Fruit fly (Drosophila melanogaster) whole organism, embryonic: ENCODE measurements around the gene CG32320.

ENCODE experiments used
- Aef1 ChIP-seq: fragments of 200-800 bp; sonication (Bioruptor generic); IDR thresholded peaks from 3 replicates; pipeline ENCODE4 v1.3.6; 2022; ENCODE audit warnings: missing biosample characterization, missing genetic modification characterization
- Blimp-1 ChIP-seq: fragments of 200-800 bp; sonication (Bioruptor generic); optimal IDR thresholded peaks from 3 replicates; lab custom pipeline; 2018; ENCODE audit warnings: missing biosample characterization, missing genetic modification characterization, mild to moderate bottlenecking, moderate library complexity, missing genetic modification reagents
- CG11560 ChIP-seq: fragments of 200-800 bp; sonication (Bioruptor generic); IDR thresholded peaks from 3 replicates; pipeline ENCODE4 v1.3.6; 2022; ENCODE audit warnings: missing biosample characterization, missing genetic modification characterization
- CG12071 ChIP-seq: fragments of 200-800 bp; sonication (Bioruptor generic); optimal IDR thresholded peaks from 3 replicates; lab custom pipeline; 2018; ENCODE audit warnings: missing biosample characterization, mild to moderate bottlenecking, missing genetic modification characterization
- CG12104 ChIP-seq: fragments of 200-800 bp; sonication (Bioruptor generic); optimal IDR thresholded peaks from 3 replicates; lab custom pipeline; 2016; ENCODE audit warnings: missing biosample characterization, missing genetic modification characterization
- CG12155 ChIP-seq: fragments of 200-800 bp; sonication (Bioruptor generic); optimal IDR thresholded peaks from 3 replicates; lab custom pipeline; 2016; ENCODE audit warnings: missing biosample characterization, missing genetic modification characterization
- CG12299 ChIP-seq: fragments of 200-800 bp; sonication (Bioruptor generic); optimal IDR thresholded peaks from 2 replicates; lab custom pipeline; 2018; ENCODE audit warnings: missing biosample characterization, mild to moderate bottlenecking, missing genetic modification characterization
- CG14014 ChIP-seq: fragments of 200-800 bp; sonication (Bioruptor generic); IDR thresholded peaks from 2 replicates; pipeline ENCODE4 v1.3.6; 2022; ENCODE audit warnings: missing biosample characterization, missing genetic modification characterization
- CG14050 ChIP-seq: fragments of 200-800 bp; sonication (Bioruptor generic); IDR thresholded peaks from 3 replicates; pipeline ENCODE4 v1.3.6; 2022; ENCODE audit warnings: missing biosample characterization, missing genetic modification characterization
- CG14710 ChIP-seq: fragments of 200-800 bp; sonication (Bioruptor generic); optimal IDR thresholded peaks from 3 replicates; lab custom pipeline; 2019; ENCODE audit warnings: missing biosample characterization, mild to moderate bottlenecking, missing genetic modification characterization, moderate library complexity
- CG15011 ChIP-seq: fragments of 200-800 bp; sonication (Bioruptor generic); optimal IDR thresholded peaks from 3 replicates; lab custom pipeline; 2018; ENCODE audit warnings: missing biosample characterization, mild to moderate bottlenecking, missing genetic modification characterization
- CG15479 ChIP-seq: fragments of 200-800 bp; sonication (Bioruptor generic); optimal IDR thresholded peaks from 3 replicates; lab custom pipeline; 2019; ENCODE audit warnings: missing biosample characterization, mild to moderate bottlenecking, missing genetic modification characterization, moderate library complexity
- CG17568 ChIP-seq: fragments of 200-800 bp; sonication (Bioruptor generic); optimal IDR thresholded peaks from 2 replicates; lab custom pipeline; 2018; ENCODE audit warnings: missing biosample characterization, mild to moderate bottlenecking, missing genetic modification characterization, moderate library complexity
- CG17612 ChIP-seq: fragments of 200-800 bp; sonication (Bioruptor generic); IDR thresholded peaks from 2 replicates; pipeline ENCODE4 v1.3.6; 2022; ENCODE audit warnings: missing biosample characterization, missing genetic modification characterization
- CG2678 ChIP-seq: fragments of 200-800 bp; sonication (Bioruptor generic); optimal IDR thresholded peaks from 3 replicates; lab custom pipeline; 2019; ENCODE audit warnings: missing biosample characterization, mild to moderate bottlenecking, missing genetic modification characterization, moderate library complexity
- CG2712 ChIP-seq: fragments of 200-800 bp; optimal IDR thresholded peaks from 3 replicates; lab custom pipeline; 2019; ENCODE audit warnings: missing biosample characterization, mild to moderate bottlenecking, missing genetic modification characterization, moderate library complexity
- CG31224 ChIP-seq: fragments of 200-800 bp; sonication (Bioruptor generic); IDR thresholded peaks from 2 replicates; pipeline ENCODE4 v1.3.6; 2022; ENCODE audit warnings: missing biosample characterization, missing genetic modification characterization
- CG4328 ChIP-seq: fragments of 200-800 bp; sonication (Bioruptor generic); optimal IDR thresholded peaks from 3 replicates; lab custom pipeline; 2017; ENCODE audit warnings: missing biosample characterization, missing genetic modification reagents, missing genetic modification characterization
- CG7372 ChIP-seq: fragments of 200-800 bp; sonication (Bioruptor generic); IDR thresholded peaks from 2 replicates; pipeline ENCODE4 v1.3.6; 2022; ENCODE audit warnings: missing biosample characterization, missing genetic modification characterization
- CG9817 ChIP-seq: fragments of 200-800 bp; sonication (Bioruptor generic); optimal IDR thresholded peaks from 2 replicates; lab custom pipeline; 2018; ENCODE audit warnings: missing biosample characterization, mild to moderate bottlenecking, missing genetic modification characterization, moderate library complexity
- Dek ChIP-seq: fragments of 200-800 bp; sonication (Bioruptor generic); optimal IDR thresholded peaks from 3 replicates; lab custom pipeline; 2019; ENCODE audit warnings: missing biosample characterization, mild to moderate bottlenecking, missing genetic modification characterization, moderate library complexity
- Doc2 ChIP-seq: fragments of 200-800 bp; sonication (Bioruptor generic); IDR thresholded peaks from 2 replicates; pipeline ENCODE4 v1.3.6; 2022; ENCODE audit warnings: missing biosample characterization, missing genetic modification characterization
- Eip74EF ChIP-seq, 2 experiments: fragments of 200-800 bp in 1 of 2; fragments of >200 bp in 1 of 2; sonication (Bioruptor generic) in 1 of 2; optimal IDR thresholded peaks; 2 replicates each; lab custom pipeline; 2017 to 2019; ENCODE audit warnings: missing biosample characterization in 2 of 2, missing genetic modification characterization in 2 of 2, mild to moderate bottlenecking in 1 of 2, moderate library complexity in 1 of 2
- H2.0 ChIP-seq: fragments of 200-800 bp; sonication (Bioruptor generic); IDR thresholded peaks from 2 replicates; pipeline ENCODE4 v1.3.6; 2022; ENCODE audit warnings: missing biosample characterization, missing genetic modification characterization
- HHEX ChIP-seq: fragments of 200-800 bp; sonication (Bioruptor generic); optimal IDR thresholded peaks from 3 replicates; lab custom pipeline; 2017; ENCODE audit warnings: missing biosample characterization, mild to moderate bottlenecking, missing genetic modification characterization, missing genetic modification reagents
- HLH3B ChIP-seq: fragments of 200-800 bp; sonication (Bioruptor generic); IDR thresholded peaks from 2 replicates; pipeline ENCODE4 v1.3.6; 2022; ENCODE audit warnings: missing biosample characterization, missing genetic modification characterization
- HLH4C ChIP-seq: fragments of 200-800 bp; sonication (Bioruptor generic); IDR thresholded peaks from 3 replicates; pipeline ENCODE4 v1.3.6; 2022; ENCODE audit warnings: missing biosample characterization, missing genetic modification characterization; ENCODE audit not compliant: partially characterized antibody
- Hmr ChIP-seq: fragments of 200-800 bp; sonication (Bioruptor generic); optimal IDR thresholded peaks from 3 replicates; lab custom pipeline; 2017; ENCODE audit warnings: mild to moderate bottlenecking, missing biosample characterization, missing genetic modification reagents, missing genetic modification characterization
- Med ChIP-seq: fragments of 200-800 bp; sonication (Bioruptor generic); peaks from one replicate; lab custom pipeline; 2016; ENCODE audit warnings: missing biosample characterization, missing genetic modification characterization, mild to moderate bottlenecking, inconsistent platforms, moderate library complexity
- Rfx ChIP-seq: fragments of 200-800 bp; sonication (Bioruptor generic); IDR thresholded peaks from 2 replicates; pipeline ENCODE4 v1.3.6; 2022; ENCODE audit warnings: missing biosample characterization, missing genetic modification characterization
- Sox100B ChIP-seq: fragments of 200-800 bp; sonication (Bioruptor generic); optimal IDR thresholded peaks from 3 replicates; lab custom pipeline; 2018; ENCODE audit warnings: missing biosample characterization, mild to moderate bottlenecking, missing genetic modification characterization
- Sry-β ChIP-seq: fragments of 200-800 bp; sonication (Bioruptor generic); optimal IDR thresholded peaks from 2 replicates; lab custom pipeline; 2018; ENCODE audit warnings: missing biosample characterization, mild to moderate bottlenecking, missing genetic modification characterization, moderate library complexity
- Taf1 ChIP-seq: fragments of 200-800 bp; sonication (Bioruptor generic); IDR thresholded peaks from 2 replicates; pipeline ENCODE4 v1.3.6; 2022; ENCODE audit warnings: missing biosample characterization, missing genetic modification characterization
- Tbp ChIP-seq: fragments of >200 bp; optimal IDR thresholded peaks from 2 replicates; lab custom pipeline; 2018; ENCODE audit warnings: missing biosample characterization, missing genetic modification characterization
- Usf ChIP-seq: fragments of 200-800 bp; sonication (Bioruptor generic); optimal IDR thresholded peaks from 2 replicates; lab custom pipeline; 2017; ENCODE audit warnings: missing genotype, missing biosample characterization, missing genetic modification characterization
- ato ChIP-seq: fragments of 200-800 bp; sonication (Bioruptor generic); IDR thresholded peaks from 2 replicates; pipeline ENCODE4 v1.3.6; 2022; ENCODE audit warnings: missing biosample characterization, missing genetic modification characterization; ENCODE audit not compliant: partially characterized antibody
- chif ChIP-seq, 2 experiments: fragments of 200-800 bp; sonication (Bioruptor generic); optimal IDR thresholded peaks; 3 replicates each; lab custom pipeline; 2016; ENCODE audit warnings: missing biosample characterization in 2 of 2, missing genetic modification characterization in 2 of 2
- esg ChIP-seq: fragments of 200-800 bp; sonication (Bioruptor generic); conservative IDR thresholded peaks from 2 replicates; pipeline ENCODE4 v1.3.6; 2022; ENCODE audit warnings: missing biosample characterization, missing genetic modification characterization
- fd3F ChIP-seq: fragments of 200-800 bp; sonication (Bioruptor generic); optimal IDR thresholded peaks from 2 replicates; lab custom pipeline; 2018; ENCODE audit warnings: missing biosample characterization, mild to moderate bottlenecking, missing genetic modification characterization, moderate library complexity
- gsb-n ChIP-seq: fragments of 200-800 bp; sonication (Bioruptor generic); optimal IDR thresholded peaks from 3 replicates; lab custom pipeline; 2018; ENCODE audit warnings: missing biosample characterization, mild to moderate bottlenecking, missing genetic modification characterization
- hkb ChIP-seq, 2 experiments: fragments of 200-800 bp in 1 of 2; fragments of >200 bp in 1 of 2; sonication (Bioruptor generic) in 1 of 2; IDR thresholded peaks in 1 of 2; optimal IDR thresholded peaks in 1 of 2; 2 replicates each; pipeline versions ENCODE4 v1.3.6 to Lab custom; 2017 to 2022; ENCODE audit warnings: missing biosample characterization in 1 of 2, missing genetic modification characterization in 1 of 2
- lilli ChIP-seq: fragments of 200-800 bp; sonication (Bioruptor generic); optimal IDR thresholded peaks from 3 replicates; lab custom pipeline; 2016; ENCODE audit warnings: missing biosample characterization, missing genetic modification characterization
- luna ChIP-seq: fragments of 200-800 bp; sonication (Bioruptor generic); optimal IDR thresholded peaks from 2 replicates; lab custom pipeline; 2016; ENCODE audit warnings: missing biosample characterization, missing genetic modification characterization
- mirr ChIP-seq: fragments of 200-800 bp; sonication (Bioruptor generic); optimal IDR thresholded peaks from 3 replicates; lab custom pipeline; 2018; ENCODE audit warnings: missing biosample characterization, mild to moderate bottlenecking, missing genetic modification characterization
- ro ChIP-seq: fragments of 200-800 bp; sonication (Bioruptor generic); IDR thresholded peaks from 2 replicates; pipeline ENCODE4 v1.3.6; 2022; ENCODE audit warnings: missing biosample characterization, missing genetic modification characterization
- twi ChIP-seq: fragments of 200-800 bp; optimal IDR thresholded peaks from 2 replicates; lab custom pipeline; 2019; ENCODE audit warnings: missing biosample characterization, mild to moderate bottlenecking, missing genetic modification characterization, moderate library complexity
- tx ChIP-seq: fragments of 200-800 bp; sonication (Bioruptor generic); optimal IDR thresholded peaks from 2 replicates; lab custom pipeline; 2016; ENCODE audit warnings: missing biosample characterization, missing genetic modification characterization

CG32320 gene

DNA sequence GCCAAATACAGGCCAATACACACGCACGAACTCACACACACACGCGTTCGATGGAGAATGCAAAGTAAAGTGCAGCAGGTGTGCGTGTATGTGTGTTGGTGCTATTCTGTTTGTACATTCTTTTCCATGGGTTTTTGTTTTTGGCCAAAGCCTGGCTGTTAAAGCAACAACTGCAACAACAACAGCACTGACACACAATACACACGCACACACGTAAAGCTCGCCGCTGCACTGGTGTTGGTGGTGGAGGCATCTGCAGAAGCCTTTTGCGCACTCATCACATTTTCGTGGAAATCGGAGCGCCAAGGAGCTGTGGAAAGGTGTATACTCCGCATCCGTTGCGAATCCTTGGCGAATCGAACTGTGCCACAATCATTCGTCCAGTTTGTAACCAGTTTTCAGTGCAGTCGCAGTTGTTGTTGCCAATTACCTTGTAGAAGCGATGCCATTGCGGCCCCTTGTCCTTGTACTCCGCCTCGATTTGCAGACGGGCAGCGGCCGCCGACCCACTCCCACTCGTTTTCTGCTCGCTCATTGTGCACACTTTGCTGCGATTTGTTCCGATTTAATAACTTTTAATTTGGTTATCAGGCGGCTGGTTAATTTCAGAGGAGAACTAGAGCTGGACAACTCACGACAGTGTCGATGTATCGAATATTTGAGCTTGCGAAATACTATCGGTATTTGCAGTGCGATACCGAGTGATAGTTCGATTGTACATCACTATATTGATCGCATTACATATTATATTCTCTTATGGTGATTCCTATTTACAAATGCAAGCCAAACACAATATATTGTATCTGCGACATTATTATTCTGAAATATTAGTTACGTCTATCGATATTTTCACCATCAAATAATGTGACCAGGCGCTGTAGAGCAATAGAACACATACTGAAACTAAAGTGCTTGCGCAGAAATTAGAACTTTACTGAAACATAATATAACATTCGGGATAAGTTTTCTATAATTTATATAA, 48.2 kb upstream of the CG32320 start (continued):
- TF ChIP-seq esg (no peak), CG4328 (GFP tag; lab: Kevin White, UChicago) (no peak), chif (GFP tag; optimal IDR thresholded peaks at IDR 0.05; lab: Kevin White, UChicago) (no peak), CG9817 (tag; lab: Kevin White, UChicago) (peak; percentile 19), CG12071 (no peak), CG31224 (GFP tag; lab: Robert Waterston, UW) (peak; percentile 30; the same call in 1 of the 2 replicates), ato (GFP tag; lab: Robert Waterston, UW) (peak; percentile 98), HHEX (GFP tag; lab: Kevin White, UChicago) (no peak), lilli (peak; percentile 54), CG14014 (GFP tag; lab: Robert Waterston, UW) (0 out of 2 replicates have a peak, but pooled peaks have one; percentile 9), Med (GFP tag; lab: Kevin White, UChicago) (peak; percentile 88), CG14710 (tag; lab: Kevin White, UChicago) (peak; percentile 57), CG12104 (peak; percentile 23), Eip74EF (GFP tag; optimal IDR thresholded peaks at IDR 0.05; lab: Kevin White, UChicago) (no peak), gsb-n (tag; lab: Kevin White, UChicago) (peak; percentile 12), Taf1 (GFP tag; lab: Robert Waterston, UW) (no peak), hkb (optimal IDR thresholded peaks at IDR 0.05; lab: Kevin White, UChicago) (no peak), hkb (GFP tag; IDR thresholded peaks at IDR 0.05; lab: Robert Waterston, UW) (no peak), Sox100B (no peak), Sry-β (GFP tag; lab: Kevin White, UChicago) (no peak), tx (GFP tag; lab: Kevin White, UChicago) (peak; percentile 34), twi (tag; lab: Kevin White, UChicago) (no peak), CG2712 (tag; lab: Kevin White, UChicago) (peak; percentile 59), CG11560 (tag; lab: Robert Waterston, UW) (peak; percentile 97), H2.0 (0 out of 2 replicates have a peak, but pooled peaks have one; percentile 12), mirr (GFP tag; lab: Kevin White, UChicago) (no peak), Aef1 (GFP tag; lab: Robert Waterston, UW) (no peak), luna (GFP tag; lab: Kevin White, UChicago) (no peak), Doc2 (GFP tag; lab: Robert Waterston, UW) (no peak), HLH4C (GFP tag; lab: Robert Waterston, UW) (peak; percentile 97), Tbp (GFP tag; lab: Kevin White, UChicago) (no peak), fd3F (GFP tag; lab: Kevin White, UChicago) (no peak), CG17568 (GFP tag; lab: Kevin White, UChicago) (no peak), CG14050 (GFP tag; lab: Robert Waterston, UW) (no peak), CG15011 (no peak), ro (GFP tag; lab: Robert Waterston, UW) (no peak), CG15479 (peak; percentile 45), CG7372 (GFP tag; lab: Robert Waterston, UW) (peak; percentile 39; the same call in 1 of the 2 replicates), HLH3B (GFP tag; lab: Robert Waterston, UW) (no peak), CG12299 (tag; lab: Kevin White, UChicago) (no peak), Rfx (GFP tag; lab: Robert Waterston, UW) (0 out of 2 replicates have a peak, but pooled peaks have one; percentile 48), Hmr (peak; percentile 46), Dek (peak; percentile 45), Blimp-1 (peak; percentile 6), CG12155 (GFP tag; lab: Kevin White, UChicago) (peak; percentile 22), CG2678 (peak; percentile 53), CG17612 (GFP tag; lab: Robert Waterston, UW) (no peak), Usf (GFP tag; lab: Kevin White, UChicago) (no peak)
